Worm (Caenorhabditis elegans) whole organism, midembryonic: Measurements from ENCODE around the gene C46F11.5.

Experiments used
- T22C8.4 ChIP-seq: fragments of 200-800 bp; sonication (Bioruptor generic); IDR thresholded peaks from 2 replicates; pipeline ENCODE4 v1.3.6; 2022; ENCODE audit warnings: missing genetic modification characterization, missing compliant biosample characterization
- cog-1 ChIP-seq: sonication (generic microtip); optimal IDR thresholded peaks from 2 replicates; lab custom pipeline; 2016; ENCODE audit warnings: missing genetic modification characterization, missing compliant biosample characterization
- flt-1 ChIP-seq: fragments of 200-800 bp; sonication (Bioruptor generic); IDR thresholded peaks from 2 replicates; pipeline ENCODE4 v1.3.6; 2022; ENCODE audit warnings: missing genetic modification characterization, missing compliant biosample characterization
- klf-2 ChIP-seq: fragments of 200-800 bp; sonication (Bioruptor generic); conservative IDR thresholded peaks from 2 replicates; pipeline ENCODE4 v1.3.6; 2022; ENCODE audit warnings: missing genetic modification reagents, missing genetic modification characterization, missing compliant biosample characterization
- med-1 ChIP-seq: sonication (generic microtip); optimal IDR thresholded peaks from 2 replicates; lab custom pipeline; 2017; ENCODE audit warnings: missing genetic modification characterization, mild to moderate bottlenecking, missing compliant biosample characterization, antibody characterized with exemption, missing genetic modification reagents; ENCODE audit not compliant: insufficient read depth
- ref-1 ChIP-seq: fragments of 200-800 bp; sonication (Bioruptor generic); conservative IDR thresholded peaks from 2 replicates; pipeline ENCODE4 v1.3.6; 2022; ENCODE audit warnings: missing genetic modification reagents, missing genetic modification characterization, missing compliant biosample characterization
- tab-1 ChIP-seq: fragments of 200-800 bp; sonication (Bioruptor generic); IDR thresholded peaks from 2 replicates; pipeline ENCODE4 v1.3.6; 2022; ENCODE audit warnings: missing genetic modification characterization, missing compliant biosample characterization
- ztf-23 ChIP-seq: fragments of 200-800 bp; sonication (Bioruptor generic); IDR thresholded peaks from 2 replicates; pipeline ENCODE4 v1.3.6; 2022; ENCODE audit warnings: missing genetic modification reagents, missing genetic modification characterization, missing compliant biosample characterization
- ztf-29 ChIP-seq: fragments of 200-800 bp; sonication (Bioruptor generic); IDR thresholded peaks from 2 replicates; pipeline ENCODE4 v1.3.6; 2022; ENCODE audit warnings: missing genetic modification reagents, missing genetic modification characterization, missing compliant biosample characterization

The C46F11.5 gene

ce11 chrIII:3664224-3664623, 6.8 kb upstream of the C46F11.5 start, which contains the start of gene C46F11.4:
Gene C46F11.4, minus strand, starts transcription at chrIII:3664304.
- TF ChIP-seq tab-1 (GFP tag; lab: Robert Waterston, UW) (peak; percentile 94), T22C8.4 (GFP tag; lab: Robert Waterston, UW) (peak; percentile 84), med-1 (peak; percentile 97), flt-1 (GFP tag; lab: Robert Waterston, UW) (peak; percentile 93), cog-1 (tag; lab: Kevin White, UChicago) (peak; percentile 79), ref-1 (peak; percentile 65; the same call in 1 of the 2 replicates), ztf-23 (GFP tag; lab: Robert Waterston, UW) (peak; percentile 94), klf-2 (GFP tag; lab: Robert Waterston, UW) (peak; percentile 89), ztf-29 (GFP tag; lab: Robert Waterston, UW) (peak; percentile 86)

DNA sequence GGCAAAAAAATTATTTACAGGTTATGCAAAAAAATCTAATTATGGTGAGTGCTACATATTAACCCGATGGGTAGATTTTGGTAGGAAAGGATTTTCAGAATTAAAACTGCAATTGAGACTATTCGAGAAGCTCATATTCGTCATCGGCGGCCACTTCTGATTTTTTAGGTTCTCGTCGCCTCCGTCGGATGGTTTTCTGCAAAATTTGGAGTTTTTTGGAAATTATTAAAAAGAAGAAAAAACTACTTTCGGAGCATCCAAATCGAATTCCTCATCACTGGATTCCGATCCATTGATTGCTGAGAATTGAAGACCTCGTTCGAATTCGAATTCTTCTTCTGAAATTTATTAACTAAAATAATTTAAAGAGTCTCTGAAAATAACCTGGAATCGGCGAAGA, 4.4 kb downstream of the C46F11.5 start:
- no peak for TF ChIP-seq tab-1 (GFP tag; lab: Robert Waterston, UW)
- TF ChIP-seq ztf-23 (GFP tag; lab: Robert Waterston, UW), result no peak
- no peak for TF ChIP-seq klf-2 (GFP tag; lab: Robert Waterston, UW)
- no peak for TF ChIP-seq ref-1
- TF ChIP-seq med-1, result no peak
- TF ChIP-seq cog-1 (tag; lab: Kevin White, UChicago), result no peak
- no peak for TF ChIP-seq ztf-29 (GFP tag; lab: Robert Waterston, UW)
- no peak for TF ChIP-seq T22C8.4 (GFP tag; lab: Robert Waterston, UW)
- TF ChIP-seq flt-1 (GFP tag; lab: Robert Waterston, UW), result no peak

ce11 chrIII:3652427-3652826, 5.0 kb downstream of the C46F11.5 start:
- TF ChIP-seq med-1 (no peak), ztf-23 (GFP tag; lab: Robert Waterston, UW) (no peak), cog-1 (tag; lab: Kevin White, UChicago) (no peak), ztf-29 (GFP tag; lab: Robert Waterston, UW) (no peak), klf-2 (GFP tag; lab: Robert Waterston, UW) (no peak), T22C8.4 (GFP tag; lab: Robert Waterston, UW) (no peak), flt-1 (GFP tag; lab: Robert Waterston, UW) (no peak), tab-1 (GFP tag; lab: Robert Waterston, UW) (no peak), ref-1 (no peak)

DNA sequence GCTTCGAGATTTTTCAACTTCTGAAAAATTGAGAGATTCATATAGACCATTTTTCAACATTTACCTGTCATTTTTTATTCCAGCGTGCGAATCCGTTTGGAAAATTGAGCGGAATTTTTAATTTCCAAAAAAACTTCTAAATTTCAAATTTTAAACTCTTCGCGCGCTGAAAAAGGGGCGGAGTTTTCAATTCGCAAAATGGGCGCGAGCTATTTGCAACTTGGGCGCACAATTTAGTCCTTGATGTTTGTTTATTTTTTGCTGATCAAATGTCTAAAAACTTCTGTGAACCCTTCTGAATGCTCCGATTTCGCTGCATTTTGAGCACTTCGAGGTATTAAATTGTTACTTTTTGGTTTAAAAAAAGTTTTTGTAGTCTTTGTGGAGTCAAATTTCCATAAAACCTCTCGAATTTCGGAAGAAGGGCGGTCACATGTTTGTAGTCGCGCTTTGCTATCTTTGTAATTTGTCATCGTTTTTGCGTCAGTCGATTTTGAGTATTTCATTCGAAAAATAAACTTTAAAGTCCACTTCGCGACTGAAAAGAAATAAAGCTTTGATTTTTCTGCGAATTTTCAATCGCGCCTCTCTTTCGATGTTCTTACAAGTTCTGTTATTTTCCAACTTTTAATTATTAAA, 6.6 kb downstream of the C46F11.5 start, which contains the start of the genes madf-8 and gsr-1:
madf-8 (minus strand) TSS at position 156 of the 639 bp plus-strand sequence.
gsr-1 (plus strand) TSS at position 231 of the 639 bp plus-strand sequence.
- peak; percentile 68; the same call in 1 of the 2 replicates for TF ChIP-seq ztf-23 (GFP tag; lab: Robert Waterston, UW)
- TF ChIP-seq ztf-29 (GFP tag; lab: Robert Waterston, UW), result no peak
- TF ChIP-seq med-1, result no peak
- no peak for TF ChIP-seq tab-1 (GFP tag; lab: Robert Waterston, UW)
- no peak for TF ChIP-seq klf-2 (GFP tag; lab: Robert Waterston, UW)
- TF ChIP-seq T22C8.4 (GFP tag; lab: Robert Waterston, UW), result no peak

ce11 chrIII:3650266-3650665, 7.1 kb downstream of the C46F11.5 start:
- TF ChIP-seq klf-2 (GFP tag; lab: Robert Waterston, UW), result no peak
- TF ChIP-seq ztf-23 (GFP tag; lab: Robert Waterston, UW), result no peak
- TF ChIP-seq med-1, result no peak
- no peak for TF ChIP-seq ref-1
- no peak for TF ChIP-seq cog-1 (tag; lab: Kevin White, UChicago)
- TF ChIP-seq T22C8.4 (GFP tag; lab: Robert Waterston, UW), result no peak
- TF ChIP-seq tab-1 (GFP tag; lab: Robert Waterston, UW), result no peak
- no peak for TF ChIP-seq ztf-29 (GFP tag; lab: Robert Waterston, UW)
- TF ChIP-seq flt-1 (GFP tag; lab: Robert Waterston, UW), result no peak

DNA sequence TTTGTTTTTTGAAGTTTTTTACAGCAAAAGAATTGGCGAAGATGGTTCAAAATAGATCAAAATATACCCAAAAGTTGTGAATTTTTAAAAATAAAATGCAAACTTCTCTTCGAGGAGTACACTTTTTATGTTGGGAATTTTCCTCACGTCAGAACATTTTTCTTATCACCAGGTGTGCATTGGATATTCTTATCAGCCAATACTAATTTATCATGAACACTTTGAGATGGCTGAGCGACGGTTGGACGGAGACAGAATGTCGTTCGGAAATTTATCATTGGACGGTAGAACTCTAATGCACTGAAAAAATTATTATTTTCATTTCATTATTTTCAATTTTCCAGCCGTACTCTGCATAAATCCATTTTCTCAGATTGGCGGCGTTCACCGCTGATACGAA, 8.1 kb downstream of the C46F11.5 start:
- no peak for TF ChIP-seq ref-1
- TF ChIP-seq T22C8.4 (GFP tag; lab: Robert Waterston, UW), result no peak
- TF ChIP-seq cog-1 (tag; lab: Kevin White, UChicago), result no peak
- no peak for TF ChIP-seq med-1
- TF ChIP-seq ztf-23 (GFP tag; lab: Robert Waterston, UW), result no peak
- no peak for TF ChIP-seq tab-1 (GFP tag; lab: Robert Waterston, UW)
- TF ChIP-seq ztf-29 (GFP tag; lab: Robert Waterston, UW), result no peak
- TF ChIP-seq klf-2 (GFP tag; lab: Robert Waterston, UW), result no peak
- no peak for TF ChIP-seq flt-1 (GFP tag; lab: Robert Waterston, UW)

DNA sequence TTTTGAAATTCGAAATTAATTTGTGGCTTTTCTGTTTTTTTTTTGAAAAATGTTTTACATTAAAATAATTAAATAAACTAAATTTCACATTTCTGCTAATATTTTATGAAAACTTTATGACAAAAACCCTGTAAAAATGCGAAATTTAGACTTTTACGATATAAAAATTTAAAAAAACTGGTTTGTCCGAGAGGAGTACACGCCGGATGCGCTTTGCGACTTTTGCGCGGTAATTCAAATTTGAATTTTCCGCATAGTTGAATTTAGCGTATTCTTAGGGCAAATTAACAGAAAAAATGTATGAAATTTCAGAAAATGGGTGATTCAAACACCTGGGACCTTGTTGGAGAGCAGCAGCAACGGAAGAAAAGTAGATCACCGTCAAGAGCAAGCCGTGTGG, 13.3 kb downstream of the C46F11.5 start, which contains the start of gene unc-93:
unc-93 (plus strand) TSS at position 301 of the 400 bp plus-strand sequence.
- no peak for TF ChIP-seq med-1

ce11 chrIII:3643602-3644001, 13.8 kb downstream of the C46F11.5 start:
- TF ChIP-seq klf-2 (GFP tag; lab: Robert Waterston, UW), result no peak
- no peak for TF ChIP-seq cog-1 (tag; lab: Kevin White, UChicago)
- no peak for TF ChIP-seq flt-1 (GFP tag; lab: Robert Waterston, UW)
- TF ChIP-seq med-1, result no peak
- no peak for TF ChIP-seq ref-1
- no peak for TF ChIP-seq T22C8.4 (GFP tag; lab: Robert Waterston, UW)
- no peak for TF ChIP-seq tab-1 (GFP tag; lab: Robert Waterston, UW)
- TF ChIP-seq ztf-23 (GFP tag; lab: Robert Waterston, UW), result no peak
- no peak for TF ChIP-seq ztf-29 (GFP tag; lab: Robert Waterston, UW)

DNA sequence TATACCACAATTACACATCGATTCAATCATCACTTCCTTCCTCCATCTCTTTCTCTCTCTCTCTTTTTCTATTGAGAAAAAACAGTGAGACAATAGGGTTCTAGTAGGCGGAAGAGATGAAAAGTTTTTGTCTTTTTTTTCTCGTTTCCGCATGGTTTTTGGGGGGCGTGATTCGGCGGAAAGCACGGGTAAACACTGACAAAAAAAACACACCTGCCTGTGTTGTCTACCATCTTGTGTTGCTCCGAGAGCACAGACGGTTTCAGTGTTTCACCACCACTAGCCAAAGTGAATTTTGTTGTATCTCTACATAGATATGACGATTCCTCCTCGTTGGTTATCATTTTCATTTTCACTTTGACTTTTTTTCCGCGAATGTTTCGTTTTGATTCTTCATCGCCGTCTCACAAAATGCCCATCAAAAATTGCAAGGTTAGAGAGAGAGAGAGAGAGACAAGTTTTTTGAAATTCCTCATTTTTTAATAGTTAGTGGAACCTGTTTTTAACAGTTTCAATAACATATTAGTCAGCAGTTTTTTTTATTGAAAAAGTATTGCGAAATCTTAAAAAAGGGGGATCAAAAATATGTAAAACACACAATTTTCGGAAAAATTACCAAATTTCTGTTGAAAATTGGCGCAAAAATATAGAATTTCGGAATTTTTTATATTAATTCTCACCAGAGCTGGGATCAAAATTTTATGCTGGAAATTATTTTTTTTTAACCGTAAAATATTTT, 20.0 kb downstream of the C46F11.5 start:
- TF ChIP-seq tab-1 (GFP tag; lab: Robert Waterston, UW), result no peak
- no peak for TF ChIP-seq ref-1
- no peak for TF ChIP-seq ztf-29 (GFP tag; lab: Robert Waterston, UW)
- TF ChIP-seq klf-2 (GFP tag; lab: Robert Waterston, UW), result no peak
- no peak for TF ChIP-seq med-1
